Fruit fly (Drosophila melanogaster) whole organism, embryonic: ENCODE measurements around the gene Efr.

Source experiments
- Bdp1 ChIP-seq: fragments of 200-800 bp; sonication (Bioruptor generic); optimal IDR thresholded peaks from 3 replicates; lab custom pipeline; 2016; ENCODE audit warnings: missing biosample characterization, missing genetic modification characterization
- CG10321 ChIP-seq: fragments of 200-800 bp; sonication (Bioruptor generic); IDR thresholded peaks from 2 replicates; pipeline ENCODE4 v1.3.6; 2022; ENCODE audit warnings: missing biosample characterization, missing genetic modification characterization
- CG10565 ChIP-seq: fragments of 200-800 bp; sonication (Bioruptor generic); optimal IDR thresholded peaks from 3 replicates; lab custom pipeline; 2016; ENCODE audit warnings: missing biosample characterization, mild to moderate bottlenecking, missing genetic modification characterization
- CG12155 ChIP-seq: fragments of 200-800 bp; sonication (Bioruptor generic); optimal IDR thresholded peaks from 3 replicates; lab custom pipeline; 2016; ENCODE audit warnings: missing biosample characterization, missing genetic modification characterization
- CG12236 ChIP-seq: fragments of 200-800 bp; sonication (Bioruptor generic); optimal IDR thresholded peaks from 2 replicates; lab custom pipeline; 2016; ENCODE audit warnings: missing biosample characterization, missing genetic modification characterization
- CG12769 ChIP-seq: fragments of 200-800 bp; sonication (Bioruptor generic); optimal IDR thresholded peaks from 2 replicates; lab custom pipeline; 2019; ENCODE audit warnings: missing biosample characterization, mild to moderate bottlenecking, missing genetic modification characterization, moderate library complexity
- CG13424 ChIP-seq: fragments of 200-800 bp; sonication (Bioruptor generic); optimal IDR thresholded peaks from 2 replicates; lab custom pipeline; 2019; ENCODE audit warnings: missing biosample characterization, mild to moderate bottlenecking, missing genetic modification characterization, moderate library complexity
- CG16779 ChIP-seq: fragments of 200-800 bp; sonication (Bioruptor generic); IDR thresholded peaks from 2 replicates; pipeline ENCODE4 v1.3.6; 2022; ENCODE audit warnings: missing biosample characterization, missing genetic modification characterization
- CG18619 ChIP-seq: fragments of 200-800 bp; sonication (Bioruptor generic); optimal IDR thresholded peaks from 3 replicates; lab custom pipeline; 2017; ENCODE audit warnings: missing biosample characterization, mild to moderate bottlenecking, missing genetic modification characterization
- CG2116 ChIP-seq: fragments of 200-800 bp; sonication (Bioruptor generic); optimal IDR thresholded peaks from 3 replicates; lab custom pipeline; 2018; ENCODE audit warnings: missing biosample characterization, mild to moderate bottlenecking, missing genetic modification characterization
- CG2712 ChIP-seq: fragments of 200-800 bp; optimal IDR thresholded peaks from 3 replicates; lab custom pipeline; 2019; ENCODE audit warnings: missing biosample characterization, mild to moderate bottlenecking, missing genetic modification characterization, moderate library complexity
- CG2875 ChIP-seq: fragments of 200-800 bp; sonication (Bioruptor generic); optimal IDR thresholded peaks from 2 replicates; lab custom pipeline; 2017; ENCODE audit warnings: missing biosample characterization, mild to moderate bottlenecking, missing genetic modification characterization, missing genetic modification reagents
- CG32532 ChIP-seq: fragments of 200-800 bp; sonication (Bioruptor generic); IDR thresholded peaks from 2 replicates; pipeline ENCODE4 v1.3.6; 2022; ENCODE audit warnings: missing biosample characterization, missing genetic modification characterization
- CG32767 ChIP-seq: fragments of 200-800 bp; sonication (Bioruptor generic); IDR thresholded peaks from 2 replicates; pipeline ENCODE4 v1.3.6; 2022; ENCODE audit warnings: missing biosample characterization, missing genetic modification characterization
- CG3847 ChIP-seq: fragments of 200-800 bp; sonication (Bioruptor generic); IDR thresholded peaks from 2 replicates; pipeline ENCODE4 v1.3.6; 2022; ENCODE audit warnings: missing biosample characterization, missing genetic modification characterization
- CG8290 ChIP-seq, 3 experiments: fragments of 200-800 bp; sonication (Bioruptor generic); optimal IDR thresholded peaks; 2 replicates each; lab custom pipeline; 2016 to 2019; ENCODE audit warnings: missing biosample characterization in 3 of 3, missing genetic modification characterization in 3 of 3, mild to moderate bottlenecking in 2 of 3, moderate library complexity in 1 of 3
- CHES-1-like ChIP-seq: fragments of 200-800 bp; sonication (Bioruptor generic); optimal IDR thresholded peaks from 2 replicates; lab custom pipeline; 2016; ENCODE audit warnings: missing biosample characterization, missing genetic modification characterization
- HLH4C ChIP-seq: fragments of 200-800 bp; sonication (Bioruptor generic); IDR thresholded peaks from 3 replicates; pipeline ENCODE4 v1.3.6; 2022; ENCODE audit warnings: missing biosample characterization, missing genetic modification characterization; ENCODE audit not compliant: partially characterized antibody
- Hmx ChIP-seq: fragments of 200-800 bp; sonication (Bioruptor generic); optimal IDR thresholded peaks from 2 replicates; lab custom pipeline; 2016; ENCODE audit warnings: missing biosample characterization, missing genetic modification characterization
- Hr78 ChIP-seq, 2 experiments: fragments of 200-800 bp in 1 of 2; fragments of >200 bp in 1 of 2; sonication (Bioruptor generic) in 1 of 2; optimal IDR thresholded peaks; 2 replicates each; lab custom pipeline; 2017 to 2019; ENCODE audit warnings: missing biosample characterization in 2 of 2, missing genetic modification characterization in 2 of 2, mild to moderate bottlenecking in 1 of 2, moderate library complexity in 1 of 2
- Jarid2 ChIP-seq: fragments of 200-800 bp; sonication (Bioruptor generic); optimal IDR thresholded peaks from 3 replicates; lab custom pipeline; 2017; ENCODE audit warnings: mild to moderate bottlenecking, missing biosample characterization, missing genetic modification reagents, missing genetic modification characterization
- MBD-R2 ChIP-seq: fragments of 200-800 bp; sonication (Bioruptor generic); IDR thresholded peaks from 2 replicates; pipeline ENCODE4 v1.3.6; 2022; ENCODE audit warnings: missing biosample characterization, missing genetic modification characterization
- NFAT ChIP-seq: fragments of 200-800 bp; sonication (Bioruptor generic); IDR thresholded peaks from 2 replicates; pipeline ENCODE4 v1.3.6; 2022; ENCODE audit warnings: missing biosample characterization, missing genetic modification characterization
- Nf-YB ChIP-seq: fragments of 200-800 bp; sonication (Bioruptor generic); optimal IDR thresholded peaks from 3 replicates; lab custom pipeline; 2019; ENCODE audit warnings: missing biosample characterization, mild to moderate bottlenecking, missing genetic modification characterization, moderate library complexity
- Nf-YC ChIP-seq: fragments of 200-800 bp; optimal IDR thresholded peaks from 3 replicates; lab custom pipeline; 2019; ENCODE audit warnings: missing biosample characterization, mild to moderate bottlenecking, missing genetic modification characterization, moderate library complexity
- Rfx ChIP-seq: fragments of 200-800 bp; sonication (Bioruptor generic); IDR thresholded peaks from 2 replicates; pipeline ENCODE4 v1.3.6; 2022; ENCODE audit warnings: missing biosample characterization, missing genetic modification characterization
- Spps ChIP-seq: fragments of 200-800 bp; sonication (Bioruptor generic); optimal IDR thresholded peaks from 2 replicates; lab custom pipeline; 2018; ENCODE audit warnings: missing biosample characterization, mild to moderate bottlenecking, missing genetic modification characterization
- Xbp1 ChIP-seq: fragments of 200-800 bp; sonication (Bioruptor generic); optimal IDR thresholded peaks from 3 replicates; lab custom pipeline; 2016; ENCODE audit warnings: missing biosample characterization, mild to moderate bottlenecking, missing genetic modification characterization
- amos ChIP-seq: fragments of 200-800 bp; sonication (Bioruptor generic); IDR thresholded peaks from 2 replicates; pipeline ENCODE4 v1.3.6; 2022; ENCODE audit warnings: missing biosample characterization, missing genetic modification characterization; ENCODE audit not compliant: partially characterized antibody
- br ChIP-seq: fragments of >200 bp; optimal IDR thresholded peaks from 2 replicates; lab custom pipeline; 2017
- cad ChIP-seq: fragments of >200 bp; optimal IDR thresholded peaks from 2 replicates; lab custom pipeline; 2017; ENCODE audit warnings: missing biosample characterization, missing genetic modification characterization
- danr ChIP-seq: fragments of 200-800 bp; sonication (Bioruptor generic); IDR thresholded peaks from 2 replicates; pipeline ENCODE4 v1.3.6; 2022; ENCODE audit warnings: missing biosample characterization, missing genetic modification characterization
- emc ChIP-seq: fragments of 200-800 bp; sonication (Bioruptor generic); optimal IDR thresholded peaks from 2 replicates; lab custom pipeline; 2016; ENCODE audit warnings: missing biosample characterization, missing genetic modification characterization
- ems ChIP-seq: fragments of 200-800 bp; sonication (Bioruptor generic); optimal IDR thresholded peaks from 3 replicates; lab custom pipeline; 2016; ENCODE audit warnings: missing biosample characterization, missing genetic modification characterization
- en ChIP-seq: fragments of 200-800 bp; sonication (Bioruptor generic); optimal IDR thresholded peaks from 2 replicates; lab custom pipeline; 2016; ENCODE audit warnings: missing biosample characterization, missing genetic modification characterization
- esg ChIP-seq: fragments of 200-800 bp; sonication (Bioruptor generic); conservative IDR thresholded peaks from 2 replicates; pipeline ENCODE4 v1.3.6; 2022; ENCODE audit warnings: missing biosample characterization, missing genetic modification characterization
- gcm ChIP-seq: fragments of 200-800 bp; sonication (Bioruptor generic); optimal IDR thresholded peaks from 2 replicates; lab custom pipeline; 2019; ENCODE audit warnings: missing biosample characterization, mild to moderate bottlenecking, missing genetic modification characterization, moderate library complexity
- insv ChIP-seq, 2 experiments: fragments of 200-800 bp; sonication (Bioruptor generic); optimal IDR thresholded peaks; 3 replicates each; lab custom pipeline; 2016 to 2018; ENCODE audit warnings: missing biosample characterization in 2 of 2, missing genetic modification characterization in 2 of 2
- jing ChIP-seq: fragments of 200-800 bp; sonication (Bioruptor generic); optimal IDR thresholded peaks from 2 replicates; lab custom pipeline; 2018; ENCODE audit warnings: missing biosample characterization, mild to moderate bottlenecking, missing genetic modification characterization
- kay ChIP-seq: fragments of 200-800 bp; sonication (Bioruptor generic); optimal IDR thresholded peaks from 2 replicates; lab custom pipeline; 2016; ENCODE audit warnings: missing biosample characterization, missing genetic modification characterization
- mirr ChIP-seq: fragments of 200-800 bp; sonication (Bioruptor generic); optimal IDR thresholded peaks from 3 replicates; lab custom pipeline; 2018; ENCODE audit warnings: missing biosample characterization, mild to moderate bottlenecking, missing genetic modification characterization
- onecut ChIP-seq: fragments of 200-800 bp; sonication (Bioruptor generic); IDR thresholded peaks from 2 replicates; pipeline ENCODE4 v1.3.6; 2022; ENCODE audit warnings: missing biosample characterization, missing genetic modification characterization
- p53 ChIP-seq: fragments of 200-800 bp; sonication (Bioruptor generic); optimal IDR thresholded peaks from 2 replicates; lab custom pipeline; 2016; ENCODE audit warnings: missing biosample characterization, missing genetic modification characterization
- pb ChIP-seq: fragments of 200-800 bp; sonication (Bioruptor generic); optimal IDR thresholded peaks from 3 replicates; lab custom pipeline; 2016; ENCODE audit warnings: missing biosample characterization, missing genetic modification characterization
- prd ChIP-seq, 3 experiments: fragments of >200 bp in 2 of 3; fragments of 200-800 bp in 1 of 3; sonication (Bioruptor generic) in 1 of 3; optimal IDR thresholded peaks in 2 of 3; IDR thresholded peaks in 1 of 3; 2 replicates in 2 of 3; 3 replicates in 1 of 3; pipeline versions ENCODE4 v1.3.6 to Lab custom; 2017 to 2022; ENCODE audit warnings: missing biosample characterization in 1 of 3, missing genetic modification characterization in 1 of 3
- pzg ChIP-seq: fragments of 200-800 bp; sonication (Bioruptor generic); optimal IDR thresholded peaks from 3 replicates; lab custom pipeline; 2018; ENCODE audit warnings: missing biosample characterization, mild to moderate bottlenecking, missing genetic modification characterization, moderate library complexity
- repo ChIP-seq: fragments of 200-800 bp; sonication (Bioruptor generic); optimal IDR thresholded peaks from 2 replicates; lab custom pipeline; 2016; ENCODE audit warnings: missing biosample characterization, missing genetic modification characterization
- sna ChIP-seq: fragments of 200-800 bp; sonication (Bioruptor generic); IDR thresholded peaks from 2 replicates; pipeline ENCODE4 v1.3.6; 2022; ENCODE audit warnings: missing biosample characterization, missing genetic modification characterization; ENCODE audit not compliant: partially characterized antibody
- tin ChIP-seq: fragments of 200-800 bp; sonication (Bioruptor generic); optimal IDR thresholded peaks from 3 replicates; lab custom pipeline; 2016; ENCODE audit warnings: missing biosample characterization, missing genetic modification characterization
- twi ChIP-seq: fragments of 200-800 bp; optimal IDR thresholded peaks from 2 replicates; lab custom pipeline; 2019; ENCODE audit warnings: missing biosample characterization, mild to moderate bottlenecking, missing genetic modification characterization, moderate library complexity
- zf30C ChIP-seq: fragments of 200-800 bp; sonication (Bioruptor generic); optimal IDR thresholded peaks from 3 replicates; lab custom pipeline; 2018; ENCODE audit warnings: missing biosample characterization, mild to moderate bottlenecking, missing genetic modification characterization

The Efr gene

dm6 chrX:6179428-6179827 is 40.3 kb upstream of the Efr start (continued):
- no peak for TF ChIP-seq mirr (GFP tag; lab: Kevin White, UChicago)
- no peak for TF ChIP-seq pb (GFP tag; lab: Kevin White, UChicago)
- peak; percentile 26 for TF ChIP-seq p53 (GFP tag; lab: Kevin White, UChicago)
- no peak for TF ChIP-seq HLH4C
- no peak for TF ChIP-seq CG2875 (GFP tag; lab: Kevin White, UChicago)
- TF ChIP-seq Xbp1 (GFP tag; lab: Kevin White, UChicago), result peak; percentile 36
- TF ChIP-seq CG2712 (tag; lab: Kevin White, UChicago), result no peak
- TF ChIP-seq pzg (GFP tag; lab: Kevin White, UChicago), result no peak
- no peak for TF ChIP-seq Jarid2
- no peak for TF ChIP-seq CG10565 (GFP tag; lab: Kevin White, UChicago)
- 0 out of 2 replicates have a peak, but pooled peaks have one; percentile 30 for TF ChIP-seq danr (GFP tag; lab: Robert Waterston, UW)
- no peak for TF ChIP-seq Hr78 (GFP tag; optimal IDR thresholded peaks at IDR 0.05; lab: Kevin White, UChicago)
- TF ChIP-seq ems (GFP tag; lab: Kevin White, UChicago), result no peak
- TF ChIP-seq CG3847 (GFP tag; lab: Robert Waterston, UW), result peak; percentile 37; the same call in 1 of the 2 replicates
- TF ChIP-seq insv (GFP tag; optimal IDR thresholded peaks at IDR 0.05; lab: Kevin White, UChicago), result no peak
- no peak for TF ChIP-seq gcm
- TF ChIP-seq jing (GFP tag; lab: Kevin White, UChicago), result no peak
- TF ChIP-seq CG32532 (GFP tag; lab: Robert Waterston, UW), result no peak
- TF ChIP-seq MBD-R2 (GFP tag; lab: Robert Waterston, UW), result peak; percentile 28; the same call in 1 of the 2 replicates
- no peak for TF ChIP-seq Bdp1
- no peak for TF ChIP-seq prd (optimal IDR thresholded peaks at IDR 0.05; lab: Kevin White, UChicago)
- peak; percentile 75 for TF ChIP-seq prd (GFP tag; IDR thresholded peaks at IDR 0.05; lab: Robert Waterston, UW)
- TF ChIP-seq CG12236 (GFP tag; lab: Kevin White, UChicago), result no peak
- no peak for TF ChIP-seq CG2116 (GFP tag; lab: Kevin White, UChicago)
- TF ChIP-seq CG12155 (GFP tag; lab: Kevin White, UChicago), result peak; percentile 6
- TF ChIP-seq onecut (GFP tag; lab: Robert Waterston, UW), result peak; percentile 32; the same call in 1 of the 2 replicates
- TF ChIP-seq sna (GFP tag; lab: Robert Waterston, UW), result no peak
- no peak for TF ChIP-seq twi (tag; lab: Kevin White, UChicago)
- TF ChIP-seq zf30C, result no peak
- TF ChIP-seq amos, result no peak
- peak; percentile 52; the same call in 1 of the 2 replicates for TF ChIP-seq esg (GFP tag; lab: Robert Waterston, UW)
- TF ChIP-seq CG18619 (GFP tag; lab: Kevin White, UChicago), result no peak
- no peak for TF ChIP-seq Hmx (GFP tag; lab: Kevin White, UChicago)
- TF ChIP-seq cad (GFP tag; lab: Kevin White, UChicago), result no peak
- TF ChIP-seq Nf-YC (tag; lab: Kevin White, UChicago), result no peak
- TF ChIP-seq CHES-1-like (GFP tag; lab: Kevin White, UChicago), result no peak
- TF ChIP-seq en, result no peak
- no peak for TF ChIP-seq kay (GFP tag; lab: Kevin White, UChicago)
- TF ChIP-seq emc, result no peak
- no peak for TF ChIP-seq CG10321 (GFP tag; lab: Robert Waterston, UW)
- no peak for TF ChIP-seq CG12769 (tag; lab: Kevin White, UChicago)
- no peak for TF ChIP-seq CG32767
- no peak for TF ChIP-seq Spps
- TF ChIP-seq CG16779 (GFP tag; lab: Robert Waterston, UW), result no peak
- TF ChIP-seq br (lab: Kevin White, UChicago), result no peak
- TF ChIP-seq CG13424 (tag; lab: Kevin White, UChicago), result peak; percentile 27
- TF ChIP-seq CG8290 (GFP tag; optimal IDR thresholded peaks at IDR 0.05; lab: Kevin White, UChicago), result no peak
- TF ChIP-seq CG8290 (tag; optimal IDR thresholded peaks at IDR 0.05; lab: Kevin White, UChicago), result peak in 1 of 2 experiments; percentile 33
- peak; percentile 45 for TF ChIP-seq tin
- no peak for TF ChIP-seq Nf-YB (GFP tag; lab: Kevin White, UChicago)
- TF ChIP-seq Rfx, result peak; percentile 68
- TF ChIP-seq NFAT (GFP tag; lab: Robert Waterston, UW), result peak; percentile 14; the same call in 1 of the 2 replicates
- no peak for TF ChIP-seq repo (GFP tag; lab: Kevin White, UChicago)
